Worm (Caenorhabditis elegans) whole organism, early embryonic: ENCODE measurements around the gene T07D3.2.

ENCODE experiments used
- B0310.2 ChIP-seq: sonication (generic microtip); optimal IDR thresholded peaks from 2 replicates; lab custom pipeline; 2016; ENCODE audit warnings: mild to moderate bottlenecking, missing genetic modification characterization, missing compliant biosample characterization
- F13C5.2 ChIP-seq: sonication (generic microtip); optimal IDR thresholded peaks from 2 replicates; lab custom pipeline; 2017; ENCODE audit warnings: mild to moderate bottlenecking, missing genetic modification characterization, inconsistent platforms, missing compliant biosample characterization
- aly-1 ChIP-seq: sonication (generic microtip); optimal IDR thresholded peaks from 2 replicates; lab custom pipeline; 2016; ENCODE audit warnings: missing genetic modification characterization, missing compliant biosample characterization
- ama-1 ChIP-seq: fragments of 150-350 bp; optimal IDR thresholded peaks from 2 replicates; lab custom pipeline; 2014
- ceh-13 ChIP-seq: fragments of 200-800 bp; sonication (Bioruptor generic); optimal IDR thresholded peaks from 2 replicates; lab custom pipeline; 2018; ENCODE audit warnings: mild to moderate bottlenecking, missing genetic modification characterization, missing compliant biosample characterization
- ceh-36 ChIP-seq: sonication (generic microtip); optimal IDR thresholded peaks from 2 replicates; lab custom pipeline; 2016; ENCODE audit warnings: missing genetic modification characterization, inconsistent platforms, missing compliant biosample characterization
- ets-7 ChIP-seq: sonication (generic microtip); optimal IDR thresholded peaks from 2 replicates; lab custom pipeline; 2016; ENCODE audit warnings: missing genotype, missing genetic modification characterization, missing compliant biosample characterization
- flt-1 ChIP-seq: fragments of 200-800 bp; sonication (Bioruptor generic); IDR thresholded peaks from 2 replicates; pipeline ENCODE4 v1.3.6; 2022; ENCODE audit warnings: missing genetic modification characterization, missing compliant biosample characterization
- hmbx-1 ChIP-seq: sonication (generic microtip); optimal IDR thresholded peaks from 2 replicates; lab custom pipeline; 2016; ENCODE audit warnings: mild to moderate bottlenecking, missing genetic modification characterization, missing compliant biosample characterization
- hmg-4 ChIP-seq: fragments of 200-800 bp; sonication (Bioruptor generic); optimal IDR thresholded peaks from 2 replicates; lab custom pipeline; 2018; ENCODE audit warnings: mild to moderate bottlenecking, missing genetic modification characterization, missing compliant biosample characterization
- hnd-1 ChIP-seq: sonication (generic microtip); optimal IDR thresholded peaks from 2 replicates; lab custom pipeline; 2016; ENCODE audit warnings: missing genetic modification characterization, missing compliant biosample characterization
- pes-1 ChIP-seq: fragments of 200-800 bp; sonication (Bioruptor generic); IDR thresholded peaks from 2 replicates; pipeline ENCODE4 v1.3.6; 2022; ENCODE audit warnings: missing genetic modification reagents, missing genetic modification characterization, missing compliant biosample characterization
- scrt-1 ChIP-seq: fragments of 200-800 bp; sonication (Bioruptor generic); IDR thresholded peaks from 2 replicates; pipeline ENCODE4 v1.3.6; 2022; ENCODE audit warnings: missing genetic modification characterization, missing compliant biosample characterization
- sea-1 ChIP-seq: fragments of 200-800 bp; sonication (Bioruptor generic); conservative IDR thresholded peaks from 2 replicates; pipeline ENCODE4 v1.3.6; 2022; ENCODE audit warnings: missing genetic modification characterization, missing compliant biosample characterization
- tbx-11 ChIP-seq: fragments of 200-800 bp; sonication (Bioruptor generic); IDR thresholded peaks from 2 replicates; pipeline ENCODE4 v1.3.6; 2022; ENCODE audit warnings: missing genetic modification characterization, missing compliant biosample characterization
- tbx-37 ChIP-seq: fragments of 200-800 bp; sonication (Bioruptor generic); conservative IDR thresholded peaks from 2 replicates; pipeline ENCODE4 v1.3.6; 2022; ENCODE audit warnings: missing genetic modification reagents, missing genetic modification characterization, missing compliant biosample characterization
- tra-4 ChIP-seq: sonication (generic microtip); optimal IDR thresholded peaks from 2 replicates; lab custom pipeline; 2017; ENCODE audit warnings: missing genetic modification characterization, missing compliant biosample characterization

Gene T07D3.2

ce11 chrII:901632-902031, at the start of gene T07D3.2:
Gene T07D3.2 (plus strand): TSS chrII:901932.
- TF ChIP-seq B0310.2 (no peak), tbx-37 (GFP tag; lab: Robert Waterston, UW) (no peak)

- TF ChIP-seq tbx-37 (GFP tag; lab: Robert Waterston, UW) (no peak), scrt-1 (GFP tag; lab: Robert Waterston, UW) (no peak), hmg-4 (GFP tag; lab: Kevin White, UChicago) (no peak)
Measured at ce11 chrII:861564-861963, 40.2 kb upstream of the T07D3.2 start, which contains the start of gene Y46B2A.4. Gene Y46B2A.4 (plus strand): TSS chrII:861864.

- TF ChIP-seq tra-4: no peak
- TF ChIP-seq scrt-1 (GFP tag; lab: Robert Waterston, UW): no peak
- TF ChIP-seq ama-1: no peak
- no peak for TF ChIP-seq hmbx-1 (tag; lab: Kevin White, UChicago)
- TF ChIP-seq ceh-13 (GFP tag; lab: Kevin White, UChicago): no peak
- TF ChIP-seq hnd-1 (tag; lab: Kevin White, UChicago): no peak
- no peak for TF ChIP-seq tbx-11 (GFP tag; lab: Robert Waterston, UW)
- no peak for TF ChIP-seq sea-1 (GFP tag; lab: Robert Waterston, UW)
- no peak for TF ChIP-seq pes-1 (GFP tag; lab: Robert Waterston, UW)
- no peak for TF ChIP-seq tbx-37 (GFP tag; lab: Robert Waterston, UW)
- no peak for TF ChIP-seq B0310.2
- no peak for TF ChIP-seq aly-1 (tag; lab: Kevin White, UChicago)
- no peak for TF ChIP-seq ceh-36 (tag; lab: Kevin White, UChicago)
- TF ChIP-seq hmg-4 (GFP tag; lab: Kevin White, UChicago): no peak
- TF ChIP-seq flt-1 (GFP tag; lab: Robert Waterston, UW): no peak
Measured at ce11 chrII:866801-867200, 34.9 kb upstream of the T07D3.2 start, which contains the start of gene Y46B2A.3. Gene Y46B2A.3 (minus strand): TSS chrII:866901.

ce11 chrII:868240-868864, 33.4 kb upstream of the T07D3.2 start, which contains the start of gene fbxc-51:
Gene fbxc-51 (plus strand): TSS chrII:868814.
- TF ChIP-seq ceh-13 (GFP tag; lab: Kevin White, UChicago): no peak
- TF ChIP-seq ama-1: no peak
- no peak for TF ChIP-seq ceh-36 (tag; lab: Kevin White, UChicago)
- no peak for TF ChIP-seq B0310.2
- no peak for TF ChIP-seq ets-7 (tag; lab: Kevin White, UChicago)

- no peak for TF ChIP-seq ets-7 (tag; lab: Kevin White, UChicago)
- no peak for TF ChIP-seq tbx-37 (GFP tag; lab: Robert Waterston, UW)
- TF ChIP-seq tra-4: no peak
- no peak for TF ChIP-seq hnd-1 (tag; lab: Kevin White, UChicago)
- TF ChIP-seq scrt-1 (GFP tag; lab: Robert Waterston, UW): no peak
- no peak for TF ChIP-seq F13C5.2
- TF ChIP-seq pes-1 (GFP tag; lab: Robert Waterston, UW): no peak
- TF ChIP-seq B0310.2: no peak
- no peak for TF ChIP-seq hmbx-1 (tag; lab: Kevin White, UChicago)
- no peak for TF ChIP-seq tbx-11 (GFP tag; lab: Robert Waterston, UW)
- TF ChIP-seq ceh-13 (GFP tag; lab: Kevin White, UChicago): no peak
- no peak for TF ChIP-seq ceh-36 (tag; lab: Kevin White, UChicago)
- no peak for TF ChIP-seq hmg-4 (GFP tag; lab: Kevin White, UChicago)
- no peak for TF ChIP-seq sea-1 (GFP tag; lab: Robert Waterston, UW)
Measured at ce11 chrII:869316-869715, 32.4 kb upstream of the T07D3.2 start.

- TF ChIP-seq pes-1 (GFP tag; lab: Robert Waterston, UW) (peak; percentile 61), F13C5.2 (no peak)
Measured at ce11 chrII:872993-873787, 28.5 kb upstream of the T07D3.2 start, which contains the start of gene alg-2. Gene alg-2 (plus strand): TSS chrII:873212.

ce11 chrII:875739-876138, 26.0 kb upstream of the T07D3.2 start:
- TF ChIP-seq ets-7 (tag; lab: Kevin White, UChicago): no peak
- TF ChIP-seq aly-1 (tag; lab: Kevin White, UChicago): no peak
- no peak for TF ChIP-seq hnd-1 (tag; lab: Kevin White, UChicago)
- no peak for TF ChIP-seq ceh-13 (GFP tag; lab: Kevin White, UChicago)
- TF ChIP-seq hmbx-1 (tag; lab: Kevin White, UChicago): no peak
- no peak for TF ChIP-seq ama-1
- TF ChIP-seq tbx-37 (GFP tag; lab: Robert Waterston, UW): no peak
- TF ChIP-seq B0310.2: no peak
- TF ChIP-seq tbx-11 (GFP tag; lab: Robert Waterston, UW): no peak
- TF ChIP-seq sea-1 (GFP tag; lab: Robert Waterston, UW): no peak
- TF ChIP-seq ceh-36 (tag; lab: Kevin White, UChicago): no peak
- no peak for TF ChIP-seq F13C5.2
- no peak for TF ChIP-seq flt-1 (GFP tag; lab: Robert Waterston, UW)
- TF ChIP-seq scrt-1 (GFP tag; lab: Robert Waterston, UW): no peak
- no peak for TF ChIP-seq pes-1 (GFP tag; lab: Robert Waterston, UW)
- no peak for TF ChIP-seq hmg-4 (GFP tag; lab: Kevin White, UChicago)
